Fruit fly (Drosophila melanogaster): ENCODE measurements around the gene CG3982.

CG3982 gene

dm6 chr3L:9410754-9411423 lies 6.3 kb downstream of the CG3982 start, which contains the start of the genes CG4022 and Cpsf5 (continued):
- TF ChIP-seq Fer1 (GFP tag; optimal IDR thresholded peaks at IDR 0.05) (peak; percentile 82), ewg (GFP tag; optimal IDR thresholded peaks at IDR 0.05) (peak; percentile 79), Elba2 (GFP tag; optimal IDR thresholded peaks at IDR 0.05) (peak; percentile 63), trh (GFP tag; optimal IDR thresholded peaks at IDR 0.05) (peak; percentile 65), Abd-B (GFP tag; optimal IDR thresholded peaks at IDR 0.05) (peak; percentile 86), lbe (GFP tag; optimal IDR thresholded peaks at IDR 0.05) (peak; percentile 66), Antp (GFP tag; optimal IDR thresholded peaks at IDR 0.05) (peak; percentile 48), CG8944 (GFP tag; optimal IDR thresholded peaks at IDR 0.05) (peak; percentile 3), HHEX (GFP tag; optimal IDR thresholded peaks at IDR 0.05) (peak; percentile 69), p53 (GFP tag; optimal IDR thresholded peaks at IDR 0.05) (no peak), ranshi (GFP tag; IDR thresholded peaks at IDR 0.05) (peak; percentile 82; the same call in 1 of the 2 replicates), zfh2 (GFP tag; optimal IDR thresholded peaks at IDR 0.05) (peak; percentile 72), YL-1 (GFP tag; optimal IDR thresholded peaks at IDR 0.05) (peak; percentile 88), CG1647 (GFP tag; optimal IDR thresholded peaks at IDR 0.05) (peak; percentile 53), Rfx (GFP tag; IDR thresholded peaks at IDR 0.05) (peak; percentile 88), CG11398 (GFP tag; optimal IDR thresholded peaks at IDR 0.05) (no peak), CG7839 (tag; optimal IDR thresholded peaks at IDR 0.05) (peak; percentile 79), NfI (GFP tag; optimal IDR thresholded peaks at IDR 0.05) (peak; percentile 87), fd96Cb (tag; optimal IDR thresholded peaks at IDR 0.05) (peak; percentile 68), h (optimal IDR thresholded peaks at IDR 0.05) (no peak), D (optimal IDR thresholded peaks at IDR 0.05) (no peak), D (GFP tag; optimal IDR thresholded peaks at IDR 0.05) (peak; percentile 75), CG9932 (GFP tag; IDR thresholded peaks at IDR 0.05) (peak; percentile 93), CG14710 (tag; optimal IDR thresholded peaks at IDR 0.05) (peak; percentile 90), dmrt11E (tag; optimal IDR thresholded peaks at IDR 0.05) (peak; percentile 86), CG8388 (GFP tag; optimal IDR thresholded peaks at IDR 0.05) (peak; percentile 78), CG9817 (tag; optimal IDR thresholded peaks at IDR 0.05) (peak; percentile 90), CG10267 (tag; optimal IDR thresholded peaks at IDR 0.05) (peak; percentile 81), CG18764 (GFP tag; optimal IDR thresholded peaks at IDR 0.05) (peak; percentile 63), D19B (GFP tag; optimal IDR thresholded peaks at IDR 0.05) (peak; percentile 45), Dip3 (GFP tag; optimal IDR thresholded peaks at IDR 0.05) (peak; percentile 53), Trl (optimal IDR thresholded peaks at IDR 0.05) (no peak), Trl (GFP tag; optimal IDR thresholded peaks at IDR 0.05) (peak; percentile 57), CG9797 (GFP tag; optimal IDR thresholded peaks at IDR 0.05) (peak; percentile 89), CG8765 (GFP tag; IDR thresholded peaks at IDR 0.05) (peak; percentile 66; the same call in 1 of the 2 replicates), Oaz (GFP tag; IDR thresholded peaks at IDR 0.05) (peak; percentile 80), BEAF-32 (GFP tag; optimal IDR thresholded peaks at IDR 0.05) (peak; percentile 52), sisA (GFP tag; IDR thresholded peaks at IDR 0.05) (peak; percentile 82), dimm (GFP tag; IDR thresholded peaks at IDR 0.05) (no peak; the same call in 1 of the 2 replicates), run (tag; optimal IDR thresholded peaks at IDR 0.05) (peak; percentile 54), ssp (GFP tag; IDR thresholded peaks at IDR 0.05) (peak; percentile 70), ato (GFP tag; IDR thresholded peaks at IDR 0.05; ENCODE audit: partially characterized antibody) (no peak), Fer2 (tag; optimal IDR thresholded peaks at IDR 0.05) (peak; percentile 67), CG2120 (GFP tag; optimal IDR thresholded peaks at IDR 0.05) (peak; percentile 89), CG14050 (GFP tag; IDR thresholded peaks at IDR 0.05) (peak; percentile 74), grn (GFP tag; optimal IDR thresholded peaks at IDR 0.05) (peak; percentile 35), nom (GFP tag; optimal IDR thresholded peaks at IDR 0.05) (peak; percentile 28), lilli (GFP tag; optimal IDR thresholded peaks at IDR 0.05) (peak; percentile 90), Hey (tag; optimal IDR thresholded peaks at IDR 0.05) (no peak), gt (GFP tag; IDR thresholded peaks at IDR 0.05) (peak; percentile 40; the same call in 1 of the 2 replicates), CG13296 (GFP tag; optimal IDR thresholded peaks at IDR 0.05) (peak; percentile 72)

All from whole organism, embryonic.